Worm (Caenorhabditis elegans) whole organism, mixed stage, embryonic: ENCODE results near the gene dhhc-8.

Experiments used
- M03D4.4 ChIP-seq: sonication (generic microtip); optimal IDR thresholded peaks from 2 replicates; lab custom pipeline; 2017; ENCODE audit warnings: mild to moderate bottlenecking, missing genetic modification characterization, missing compliant biosample characterization
- bed-3 ChIP-seq: fragments of 200-800 bp; sonication (Bioruptor generic); optimal IDR thresholded peaks from 3 replicates; lab custom pipeline; 2018; ENCODE audit warnings: mild to moderate bottlenecking, missing genetic modification characterization, moderate library complexity, missing compliant biosample characterization
- blmp-1 ChIP-seq: fragments of 150-350 bp; optimal IDR thresholded peaks from 2 replicates; lab custom pipeline; 2014; ENCODE audit warnings: missing biosample characterization, missing genetic modification characterization
- ceh-39 ChIP-seq: fragments of 150-350 bp; optimal IDR thresholded peaks from 2 replicates; lab custom pipeline; 2014; ENCODE audit warnings: missing biosample characterization, missing genetic modification characterization
- ceh-43 ChIP-seq: fragments of 200-800 bp; sonication (Bioruptor generic); optimal IDR thresholded peaks from 2 replicates; lab custom pipeline; 2018; ENCODE audit warnings: mild to moderate bottlenecking, missing genetic modification characterization, moderate library complexity, missing compliant biosample characterization
- ceh-83 ChIP-seq: fragments of 200-800 bp; sonication (Bioruptor generic); optimal IDR thresholded peaks from 2 replicates; lab custom pipeline; 2018; ENCODE audit warnings: mild to moderate bottlenecking, missing genetic modification characterization, missing compliant biosample characterization
- ces-1 ChIP-seq: fragments of 150-350 bp; optimal IDR thresholded peaks from 2 replicates; lab custom pipeline; 2014; ENCODE audit warnings: missing biosample characterization, missing genetic modification reagents, missing genetic modification characterization
- cnd-1 ChIP-seq: fragments of 200-800 bp; sonication (Bioruptor generic); optimal IDR thresholded peaks from 2 replicates; lab custom pipeline; 2018; ENCODE audit warnings: mild to moderate bottlenecking, missing genetic modification characterization, missing compliant biosample characterization
- drap-1 ChIP-seq: fragments of 200-800 bp; sonication (Bioruptor generic); optimal IDR thresholded peaks from 3 replicates; lab custom pipeline; 2018; ENCODE audit warnings: mild to moderate bottlenecking, missing genetic modification characterization, missing compliant biosample characterization
- elt-3 ChIP-seq: fragments of 150-350 bp; optimal IDR thresholded peaks from 2 replicates; lab custom pipeline; 2014; ENCODE audit warnings: missing biosample characterization, missing genetic modification characterization
- flh-1 ChIP-seq: fragments of 200-800 bp; sonication (Bioruptor generic); optimal IDR thresholded peaks from 2 replicates; lab custom pipeline; 2018; ENCODE audit warnings: mild to moderate bottlenecking, missing genetic modification characterization, moderate library complexity, missing compliant biosample characterization
- ham-2 ChIP-seq: fragments of 200-800 bp; sonication (Bioruptor generic); optimal IDR thresholded peaks from 2 replicates; lab custom pipeline; 2018; ENCODE audit warnings: mild to moderate bottlenecking, missing genetic modification characterization, missing compliant biosample characterization
- hlh-1 ChIP-seq: fragments of 150-350 bp; optimal IDR thresholded peaks from 2 replicates; lab custom pipeline; 2014; ENCODE audit warnings: missing biosample characterization, missing genetic modification reagents, missing genetic modification characterization
- lin-13 ChIP-seq: fragments of 150-350 bp; optimal IDR thresholded peaks from 2 replicates; lab custom pipeline; 2014; ENCODE audit warnings: missing biosample characterization, missing genetic modification characterization
- lin-32 ChIP-seq: fragments of 200-800 bp; sonication (Bioruptor generic); optimal IDR thresholded peaks from 2 replicates; lab custom pipeline; 2018; ENCODE audit warnings: mild to moderate bottlenecking, missing genetic modification characterization, missing compliant biosample characterization
- lsy-2 ChIP-seq: fragments of 150-350 bp; optimal IDR thresholded peaks from 2 replicates; lab custom pipeline; 2014; ENCODE audit warnings: missing biosample characterization, missing genetic modification characterization
- mab-5 ChIP-seq: fragments of 150-350 bp; optimal IDR thresholded peaks from 2 replicates; lab custom pipeline; 2014; ENCODE audit warnings: missing biosample characterization, missing genetic modification characterization
- mep-1 ChIP-seq: fragments of 150-350 bp; optimal IDR thresholded peaks from 2 replicates; lab custom pipeline; 2017; ENCODE audit warnings: missing biosample characterization, missing genetic modification reagents, missing genetic modification characterization, inconsistent platforms
- mls-2 ChIP-seq: sonication (generic microtip); optimal IDR thresholded peaks from 2 replicates; lab custom pipeline; 2016; ENCODE audit warnings: mild to moderate bottlenecking, missing genetic modification characterization, moderate library complexity, missing compliant biosample characterization
- nhr-12 ChIP-seq: fragments of 150-350 bp; optimal IDR thresholded peaks from 2 replicates; lab custom pipeline; 2014; ENCODE audit warnings: missing biosample characterization, missing genetic modification characterization
- nhr-2 ChIP-seq: fragments of 150-350 bp; optimal IDR thresholded peaks from 2 replicates; lab custom pipeline; 2014; ENCODE audit warnings: missing biosample characterization, missing genetic modification characterization
- nhr-237 ChIP-seq: fragments of 150-350 bp; optimal IDR thresholded peaks from 2 replicates; lab custom pipeline; 2014; ENCODE audit warnings: missing biosample characterization, missing genetic modification characterization
- nhr-28 ChIP-seq: fragments of 150-350 bp; optimal IDR thresholded peaks from 2 replicates; lab custom pipeline; 2014; ENCODE audit warnings: missing biosample characterization, missing genetic modification characterization
- nhr-76 ChIP-seq: sonication (generic microtip); optimal IDR thresholded peaks from 2 replicates; lab custom pipeline; 2017; ENCODE audit warnings: missing biosample characterization, missing genetic modification characterization
- pha-4 ChIP-seq: fragments of 150-350 bp; optimal IDR thresholded peaks from 2 replicates; lab custom pipeline; 2018; ENCODE audit warnings: missing biosample characterization, missing genetic modification reagents, missing genetic modification characterization
- sem-2 ChIP-seq: fragments of 200-800 bp; sonication (Bioruptor generic); optimal IDR thresholded peaks from 2 replicates; lab custom pipeline; 2018; ENCODE audit warnings: mild to moderate bottlenecking, missing genetic modification characterization, missing compliant biosample characterization
- snpc-4 ChIP-seq: fragments of 150-350 bp; optimal IDR thresholded peaks from 2 replicates; lab custom pipeline; 2014; ENCODE audit warnings: missing biosample characterization, missing genetic modification characterization
- sptf-1 ChIP-seq: sonication (generic microtip); optimal IDR thresholded peaks from 2 replicates; lab custom pipeline; 2017; ENCODE audit warnings: mild to moderate bottlenecking, missing genetic modification characterization, moderate library complexity, missing compliant biosample characterization
- tbx-8 ChIP-seq: fragments of 200-800 bp; sonication (Bioruptor generic); optimal IDR thresholded peaks from 2 replicates; lab custom pipeline; 2018; ENCODE audit warnings: mild to moderate bottlenecking, missing genetic modification characterization, moderate library complexity, missing compliant biosample characterization
- unc-120 ChIP-seq: sonication (generic microtip); optimal IDR thresholded peaks from 2 replicates; lab custom pipeline; 2017; ENCODE audit warnings: missing genetic modification characterization, missing compliant biosample characterization; ENCODE audit not compliant: poor library complexity, severe bottlenecking
- unc-39 ChIP-seq: fragments of 150-350 bp; optimal IDR thresholded peaks from 2 replicates; lab custom pipeline; 2014; ENCODE audit warnings: missing biosample characterization, missing genetic modification characterization
- unc-62 ChIP-seq: fragments of 150-350 bp; optimal IDR thresholded peaks from 2 replicates; lab custom pipeline; 2014; ENCODE audit warnings: missing biosample characterization, missing genetic modification reagents, missing genetic modification characterization
- zip-8 ChIP-seq: fragments of 150-350 bp; optimal IDR thresholded peaks from 2 replicates; lab custom pipeline; 2014; ENCODE audit warnings: missing biosample characterization, missing genetic modification characterization
- ztf-11 ChIP-seq: fragments of 150-350 bp; optimal IDR thresholded peaks from 2 replicates; lab custom pipeline; 2014; ENCODE audit warnings: missing biosample characterization, missing genetic modification characterization

Gene dhhc-8

DNA sequence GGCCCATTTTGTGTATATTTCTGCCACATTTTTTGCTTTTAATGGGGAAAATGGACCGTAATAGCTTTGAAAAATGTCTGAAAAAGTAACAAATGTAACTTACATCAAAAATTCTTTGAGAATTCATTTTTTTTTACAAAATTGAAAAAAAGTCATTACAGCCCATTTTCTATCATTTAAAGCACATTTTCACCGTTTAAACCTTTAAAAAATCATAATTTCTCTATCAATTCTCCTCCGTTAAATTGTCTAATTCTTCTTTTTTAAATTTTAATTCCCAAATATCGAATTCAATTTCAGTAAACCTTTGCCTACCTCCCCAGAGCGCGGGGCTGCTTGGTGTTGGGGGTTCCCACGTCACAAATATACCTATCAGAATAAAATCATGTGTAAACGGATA is at the start of gene dhhc-8:
Gene dhhc-8, plus strand, starts transcription at position 301 of the 400 bp plus-strand sequence.
- TF ChIP-seq lin-13 (tag; lab: Kevin White, UChicago) (no peak), nhr-76 (no peak), blmp-1 (tag; lab: Kevin White, UChicago) (no peak), hlh-1 (no peak), sem-2 (GFP tag; lab: Kevin White, UChicago) (no peak), nhr-28 (tag; lab: Kevin White, UChicago) (no peak), unc-62 (GFP tag; lab: Kevin White, UChicago) (no peak), nhr-237 (tag; lab: Kevin White, UChicago) (no peak), nhr-12 (tag; lab: Kevin White, UChicago) (no peak), mab-5 (tag; lab: Kevin White, UChicago) (no peak), drap-1 (GFP tag; lab: Kevin White, UChicago) (no peak), ceh-83 (no peak), mep-1 (tag; lab: Kevin White, UChicago) (no peak), ham-2 (GFP tag; lab: Kevin White, UChicago) (no peak), ceh-43 (GFP tag; lab: Kevin White, UChicago) (no peak), bed-3 (GFP tag; lab: Kevin White, UChicago) (no peak), ces-1 (GFP tag; lab: Kevin White, UChicago) (no peak), M03D4.4 (tag; lab: Kevin White, UChicago) (no peak), ztf-11 (tag; lab: Kevin White, UChicago) (no peak)

ce11 chrIII:13058140-13058539 is 49.3 kb upstream of the dhhc-8 start:
- TF ChIP-seq mls-2 (tag; lab: Kevin White, UChicago): no peak
- TF ChIP-seq ztf-11 (tag; lab: Kevin White, UChicago): no peak
- no peak for TF ChIP-seq sptf-1 (tag; lab: Kevin White, UChicago)
- no peak for TF ChIP-seq ceh-39 (tag; lab: Kevin White, UChicago)
- TF ChIP-seq nhr-76: no peak
- TF ChIP-seq pha-4 (tag; lab: Kevin White, UChicago): no peak
- TF ChIP-seq lin-32: no peak
- no peak for TF ChIP-seq ham-2 (GFP tag; lab: Kevin White, UChicago)
- TF ChIP-seq zip-8: no peak
- TF ChIP-seq elt-3 (tag; lab: Kevin White, UChicago): no peak
- no peak for TF ChIP-seq lsy-2
- TF ChIP-seq blmp-1 (tag; lab: Kevin White, UChicago): no peak
- TF ChIP-seq nhr-28 (tag; lab: Kevin White, UChicago): no peak
- no peak for TF ChIP-seq cnd-1 (tag; lab: Kevin White, UChicago)
- TF ChIP-seq nhr-12 (tag; lab: Kevin White, UChicago): no peak
- no peak for TF ChIP-seq tbx-8 (GFP tag; lab: Kevin White, UChicago)

- no peak for TF ChIP-seq ces-1 (GFP tag; lab: Kevin White, UChicago)
- TF ChIP-seq unc-62 (GFP tag; lab: Kevin White, UChicago): no peak
- no peak for TF ChIP-seq nhr-76
- no peak for TF ChIP-seq pha-4 (tag; lab: Kevin White, UChicago)
- TF ChIP-seq sptf-1 (tag; lab: Kevin White, UChicago): no peak
- TF ChIP-seq nhr-12 (tag; lab: Kevin White, UChicago): no peak
- no peak for TF ChIP-seq tbx-8 (GFP tag; lab: Kevin White, UChicago)
- no peak for TF ChIP-seq flh-1 (GFP tag; lab: Kevin White, UChicago)
- no peak for TF ChIP-seq lsy-2
- no peak for TF ChIP-seq nhr-237 (tag; lab: Kevin White, UChicago)
- no peak for TF ChIP-seq drap-1 (GFP tag; lab: Kevin White, UChicago)
- TF ChIP-seq mab-5 (tag; lab: Kevin White, UChicago): no peak
- TF ChIP-seq nhr-28 (tag; lab: Kevin White, UChicago): no peak
- no peak for TF ChIP-seq zip-8
- TF ChIP-seq sem-2 (GFP tag; lab: Kevin White, UChicago): no peak
- no peak for TF ChIP-seq snpc-4 (tag; lab: Kevin White, UChicago)
- TF ChIP-seq nhr-2 (tag; lab: Kevin White, UChicago): no peak
- TF ChIP-seq lin-13 (tag; lab: Kevin White, UChicago): no peak
- TF ChIP-seq, all 35 proteins: peak for 0
Measured at ce11 chrIII:13059335-13059734, 48.1 kb upstream of the dhhc-8 start.

DNA sequence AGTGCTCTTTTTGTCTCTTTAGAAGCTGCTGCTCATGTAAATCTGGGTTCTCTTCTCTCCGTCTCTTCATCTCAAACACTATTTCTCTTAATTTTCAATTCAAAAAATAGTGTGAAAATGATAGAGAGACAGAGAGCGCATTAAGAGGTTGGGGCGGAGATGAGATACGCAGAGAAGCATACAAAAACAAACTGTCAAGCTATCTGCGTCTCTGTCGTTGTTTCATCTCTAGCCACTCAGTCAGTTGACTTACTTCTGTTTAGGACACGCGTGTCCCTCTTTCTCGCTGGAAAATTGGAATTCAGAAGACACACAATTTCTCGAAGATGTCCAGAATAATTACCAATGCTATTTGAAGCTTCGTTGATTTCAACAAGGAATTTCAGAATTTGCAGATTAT is 46.3 kb upstream of the dhhc-8 start:
- TF ChIP-seq mep-1 (tag; lab: Kevin White, UChicago) (peak; percentile 72), pha-4 (tag; lab: Kevin White, UChicago) (peak; percentile 89), unc-62 (GFP tag; lab: Kevin White, UChicago) (peak; percentile 74), elt-3 (tag; lab: Kevin White, UChicago) (no peak), ceh-39 (tag; lab: Kevin White, UChicago) (peak; percentile 47), mls-2 (tag; lab: Kevin White, UChicago) (peak; percentile 43), cnd-1 (tag; lab: Kevin White, UChicago) (no peak), nhr-237 (tag; lab: Kevin White, UChicago) (peak; percentile 82), ces-1 (GFP tag; lab: Kevin White, UChicago) (peak; percentile 100), hlh-1 (peak; percentile 80), snpc-4 (tag; lab: Kevin White, UChicago) (no peak), lin-32 (no peak), ztf-11 (tag; lab: Kevin White, UChicago) (peak; percentile 21), unc-120 (tag; lab: Kevin White, UChicago) (peak; percentile 35), nhr-28 (tag; lab: Kevin White, UChicago) (no peak), zip-8 (no peak), nhr-12 (tag; lab: Kevin White, UChicago) (no peak), mab-5 (tag; lab: Kevin White, UChicago) (peak; percentile 84), lsy-2 (peak; percentile 80), ceh-83 (no peak), ceh-43 (GFP tag; lab: Kevin White, UChicago) (peak; percentile 5), nhr-2 (tag; lab: Kevin White, UChicago) (peak; percentile 44), flh-1 (GFP tag; lab: Kevin White, UChicago) (no peak), lin-13 (tag; lab: Kevin White, UChicago) (peak; percentile 37), unc-39 (tag; lab: Kevin White, UChicago) (no peak)
- TF ChIP-seq, all 35 proteins: peak for 15
